Worm (Caenorhabditis elegans): ENCODE data around the gene Y38F1A.4.

Y38F1A.4 gene

ce11 chrII:12965138-12965537, 4.4 kb downstream of the Y38F1A.4 start:
- no peak for TF ChIP-seq ceh-22 (tag; optimal IDR thresholded peaks at IDR 0.05)
- no peak for TF ChIP-seq unc-55 (GFP tag; optimal IDR thresholded peaks at IDR 0.05)
- no peak for TF ChIP-seq C38D4.7 (GFP tag; optimal IDR thresholded peaks at IDR 0.05)
- TF ChIP-seq hlh-6 (tag; optimal IDR thresholded peaks at IDR 0.05), result no peak
- no peak for TF ChIP-seq nfya-1 (tag; optimal IDR thresholded peaks at IDR 0.05)
- TF ChIP-seq ceh-30 (tag; optimal IDR thresholded peaks at IDR 0.05), result no peak
- TF ChIP-seq hlh-15 (tag; optimal IDR thresholded peaks at IDR 0.05), result no peak
- no peak for TF ChIP-seq fkh-10 (GFP tag; optimal IDR thresholded peaks at IDR 0.05)
- no peak for TF ChIP-seq sox-2 (GFP tag; IDR thresholded peaks at IDR 0.05)
- TF ChIP-seq ztf-16 (tag; optimal IDR thresholded peaks at IDR 0.05), result no peak
- TF ChIP-seq hlh-30 (tag; optimal IDR thresholded peaks at IDR 0.05; ENCODE audit: insufficient read depth), result no peak
- no peak for TF ChIP-seq madf-2 (tag; optimal IDR thresholded peaks at IDR 0.05)
- TF ChIP-seq dve-1 (tag; optimal IDR thresholded peaks at IDR 0.05), result no peak
- TF ChIP-seq ttx-3 (tag; optimal IDR thresholded peaks at IDR 0.05), result no peak
- no peak for TF ChIP-seq odd-2 (tag; optimal IDR thresholded peaks at IDR 0.05)
- no peak for TF ChIP-seq unc-3 (GFP tag; conservative IDR thresholded peaks at IDR 0.05)
- no peak for TF ChIP-seq unc-3 (tag; optimal IDR thresholded peaks at IDR 0.05)
- TF ChIP-seq K09A11.1 (tag; optimal IDR thresholded peaks at IDR 0.05; ENCODE audit: insufficient read depth), result no peak
- TF ChIP-seq unc-86 (tag; optimal IDR thresholded peaks at IDR 0.05), result no peak
- no peak for TF ChIP-seq ceh-31 (tag; optimal IDR thresholded peaks at IDR 0.05)
- TF ChIP-seq pag-3 (tag; optimal IDR thresholded peaks at IDR 0.05; ENCODE audit: borderline replicate concordance), result no peak

- TF ChIP-seq lin-11 (tag; optimal IDR thresholded peaks at IDR 0.05), result no peak
- no peak for TF ChIP-seq ceh-48 (tag; optimal IDR thresholded peaks at IDR 0.05)
- TF ChIP-seq C38D4.7 (GFP tag; optimal IDR thresholded peaks at IDR 0.05), result no peak
- no peak for TF ChIP-seq F13H6.1 (tag; optimal IDR thresholded peaks at IDR 0.05)
- TF ChIP-seq ceh-22 (tag; optimal IDR thresholded peaks at IDR 0.05), result no peak
- TF ChIP-seq unc-3 (GFP tag; conservative IDR thresholded peaks at IDR 0.05), result no peak
- no peak for TF ChIP-seq unc-3 (tag; optimal IDR thresholded peaks at IDR 0.05)
- TF ChIP-seq ceh-45 (GFP tag; IDR thresholded peaks at IDR 0.05), result no peak
- TF ChIP-seq ceh-9 (tag; optimal IDR thresholded peaks at IDR 0.05), result no peak
- no peak for TF ChIP-seq ztf-16 (tag; optimal IDR thresholded peaks at IDR 0.05)
Observed at ce11 chrII:12961743-12962142, 7.8 kb downstream of the Y38F1A.4 start.

- no peak for TF ChIP-seq ama-1 (optimal IDR thresholded peaks at IDR 0.05)
- no peak for TF ChIP-seq ref-2 (tag; optimal IDR thresholded peaks at IDR 0.05)
- TF ChIP-seq ceh-24 (tag; optimal IDR thresholded peaks at IDR 0.05), result no peak
- no peak for TF ChIP-seq hlh-13 (GFP tag; optimal IDR thresholded peaks at IDR 0.05)
- TF ChIP-seq ceh-19 (GFP tag; optimal IDR thresholded peaks at IDR 0.05), result no peak
- no peak for TF ChIP-seq eyg-1 (tag; optimal IDR thresholded peaks at IDR 0.05)
- TF ChIP-seq pros-1 (tag; optimal IDR thresholded peaks at IDR 0.05), result no peak
- no peak for TF ChIP-seq odd-2 (tag; optimal IDR thresholded peaks at IDR 0.05)
- TF ChIP-seq pha-4 (tag; optimal IDR thresholded peaks at IDR 0.05), result no peak
- no peak for TF ChIP-seq ceh-31 (tag; optimal IDR thresholded peaks at IDR 0.05)
- no peak for TF ChIP-seq K02D7.2 (tag; optimal IDR thresholded peaks at IDR 0.05)
- no peak for TF ChIP-seq dve-1 (tag; optimal IDR thresholded peaks at IDR 0.05)
- no peak for TF ChIP-seq pag-3 (tag; optimal IDR thresholded peaks at IDR 0.05; ENCODE audit: borderline replicate concordance)
- TF ChIP-seq ceh-2 (tag; optimal IDR thresholded peaks at IDR 0.05), result no peak
- no peak for TF ChIP-seq ets-4 (tag; optimal IDR thresholded peaks at IDR 0.05)
- no peak for TF ChIP-seq K09A11.1 (tag; optimal IDR thresholded peaks at IDR 0.05; ENCODE audit: insufficient read depth)
- no peak for TF ChIP-seq T23F11.4 (GFP tag; optimal IDR thresholded peaks at IDR 0.05)
Observed at ce11 chrII:12961293-12961692, 8.2 kb downstream of the Y38F1A.4 start.

- TF ChIP-seq ceh-9 (tag; optimal IDR thresholded peaks at IDR 0.05) (no peak), tbx-7 (tag; optimal IDR thresholded peaks at IDR 0.05) (no peak), unc-55 (GFP tag; optimal IDR thresholded peaks at IDR 0.05) (no peak), odd-2 (tag; optimal IDR thresholded peaks at IDR 0.05) (no peak), dve-1 (tag; optimal IDR thresholded peaks at IDR 0.05) (no peak), sox-2 (GFP tag; IDR thresholded peaks at IDR 0.05) (no peak), nhr-232 (tag; optimal IDR thresholded peaks at IDR 0.05) (no peak), ceh-14 (tag; optimal IDR thresholded peaks at IDR 0.05) (no peak), sox-4 (tag; optimal IDR thresholded peaks at IDR 0.05) (no peak), ceh-18 (tag; optimal IDR thresholded peaks at IDR 0.05) (no peak)
Observed at ce11 chrII:12960206-12960605, 9.3 kb downstream of the Y38F1A.4 start.

Data from whole organism, late embryonic.